Worm (Caenorhabditis elegans): Measurements from ENCODE around the gene C17G10.10.

C17G10.10 gene

ce11 chrII:5593377-5593932, 5.7 kb downstream of the C17G10.10 start, which contains the start of gene cdc-14 (continued):
- TF ChIP-seq nhr-76 (tag; optimal IDR thresholded peaks at IDR 0.05), result no peak
- peak in 1 of 3 experiments; percentile 36 for TF ChIP-seq ceh-82 (tag; optimal IDR thresholded peaks at IDR 0.05)
- peak; percentile 80 for TF ChIP-seq rnt-1 (tag; optimal IDR thresholded peaks at IDR 0.05)
- no peak for TF ChIP-seq fkh-4 (tag; optimal IDR thresholded peaks at IDR 0.05; ENCODE audit: borderline replicate concordance)
- TF ChIP-seq lin-14 (GFP tag; optimal IDR thresholded peaks at IDR 0.05), result peak; percentile 96
- TF ChIP-seq mep-1 (tag; optimal IDR thresholded peaks at IDR 0.05), result peak; percentile 84
- peak; percentile 87 for TF ChIP-seq unc-130 (tag; optimal IDR thresholded peaks at IDR 0.05)
- TF ChIP-seq jun-1 (tag; optimal IDR thresholded peaks at IDR 0.05), result no peak
- no peak for TF ChIP-seq efl-3 (GFP tag; optimal IDR thresholded peaks at IDR 0.05)
- peak; percentile 8 for TF ChIP-seq lin-39 (tag; optimal IDR thresholded peaks at IDR 0.05)
- peak; percentile 81 for TF ChIP-seq snpc-4 (tag; optimal IDR thresholded peaks at IDR 0.05)
- no peak for TF ChIP-seq pqm-1 (tag; optimal IDR thresholded peaks at IDR 0.05)
- TF ChIP-seq nhr-12 (tag; optimal IDR thresholded peaks at IDR 0.05), result no peak
- TF ChIP-seq egl-27 (tag; optimal IDR thresholded peaks at IDR 0.05), result no peak
- TF ChIP-seq nhr-28 (tag; optimal IDR thresholded peaks at IDR 0.05), result no peak
- TF ChIP-seq vab-15 (tag; optimal IDR thresholded peaks at IDR 0.05), result peak; percentile 56
- TF ChIP-seq dsc-1 (tag; optimal IDR thresholded peaks at IDR 0.05), result no peak
- no peak for TF ChIP-seq ets-5 (GFP tag; IDR thresholded peaks at IDR 0.05)
- no peak for TF ChIP-seq ces-1 (GFP tag; optimal IDR thresholded peaks at IDR 0.05)
- peak; percentile 64 for TF ChIP-seq ztf-4 (tag; optimal IDR thresholded peaks at IDR 0.05)
- no peak for TF ChIP-seq C34B4.2 (tag; optimal IDR thresholded peaks at IDR 0.05)
- no peak for TF ChIP-seq alr-1 (tag; optimal IDR thresholded peaks at IDR 0.05; ENCODE audit: borderline replicate concordance)
- TF ChIP-seq nhr-237 (tag; optimal IDR thresholded peaks at IDR 0.05), result peak; percentile 18
- no peak for TF ChIP-seq tlp-1 (tag; optimal IDR thresholded peaks at IDR 0.05)
- no peak for TF ChIP-seq hlh-4 (tag; optimal IDR thresholded peaks at IDR 0.05)
- peak; percentile 92 for TF ChIP-seq snu-23 (GFP tag; optimal IDR thresholded peaks at IDR 0.05)
- TF ChIP-seq ceh-63 (GFP tag; optimal IDR thresholded peaks at IDR 0.05), result no peak
- TF ChIP-seq lsy-2 (tag; optimal IDR thresholded peaks at IDR 0.05), result peak; percentile 77 to 80
- no peak for TF ChIP-seq zip-4 (GFP tag; optimal IDR thresholded peaks at IDR 0.05)
- TF ChIP-seq unc-98 (GFP tag; IDR thresholded peaks at IDR 0.05), result no peak
- peak; percentile 91 for TF ChIP-seq nhr-20 (tag; optimal IDR thresholded peaks at IDR 0.05)
- peak; percentile 48 for TF ChIP-seq ama-1 (optimal IDR thresholded peaks at IDR 0.05)
- peak in 2 of 6 experiments; percentile 39 to 73 for TF ChIP-seq elt-3 (tag; optimal IDR thresholded peaks at IDR 0.05)
- no peak for TF ChIP-seq nhr-11 (tag; optimal IDR thresholded peaks at IDR 0.05)
- TF ChIP-seq egl-13 (tag; optimal IDR thresholded peaks at IDR 0.05), result no peak
- TF ChIP-seq mab-9 (GFP tag; IDR thresholded peaks at IDR 0.05), result 0 out of 2 replicates have a peak, but pooled peaks have one; percentile 28
- no peak for TF ChIP-seq C04F5.9 (tag; optimal IDR thresholded peaks at IDR 0.05)
- TF ChIP-seq sup-37 (GFP tag; optimal IDR thresholded peaks at IDR 0.05), result peak; percentile 42
- no peak for TF ChIP-seq unc-62 (GFP tag; optimal IDR thresholded peaks at IDR 0.05)

- TF ChIP-seq aha-1 (tag; optimal IDR thresholded peaks at IDR 0.05) (no peak), nhr-85 (tag) (peak; percentile 72)
Measured at ce11 chrII:5592857-5593256, 6.3 kb downstream of the C17G10.10 start.

ce11 chrII:5591558-5591957, 7.6 kb downstream of the C17G10.10 start:
- TF ChIP-seq efl-1 (optimal IDR thresholded peaks at IDR 0.05), result no peak
- TF ChIP-seq efl-1 (GFP tag; optimal IDR thresholded peaks at IDR 0.05 in 1 of 2), result peak in 1 of 2 experiments; percentile 82
- TF ChIP-seq nhr-85 (tag), result peak; percentile 52
- no peak for TF ChIP-seq fkh-8 (tag; optimal IDR thresholded peaks at IDR 0.05)
- no peak for TF ChIP-seq C16A3.4 (tag; optimal IDR thresholded peaks at IDR 0.05)

Measured in whole organism, L1 larva.